Fruit fly (Drosophila melanogaster) whole organism, embryonic: ENCODE measurements around the gene Chd1.

Experiments
- Ada2b ChIP-seq: fragments of 200-800 bp; sonication (Bioruptor generic); IDR thresholded peaks from 2 replicates; pipeline ENCODE4 v1.3.6; 2022; ENCODE audit warnings: missing biosample characterization, missing genetic modification characterization
- Atf-2 ChIP-seq: fragments of 200-800 bp; sonication (Bioruptor generic); optimal IDR thresholded peaks from 2 replicates; lab custom pipeline; 2016; ENCODE audit warnings: missing biosample characterization, missing genetic modification characterization
- CG10431 ChIP-seq: fragments of 200-800 bp; sonication (Bioruptor generic); optimal IDR thresholded peaks from 3 replicates; lab custom pipeline; 2018; ENCODE audit warnings: missing biosample characterization, mild to moderate bottlenecking, missing genetic modification characterization
- CG11085 ChIP-seq: fragments of 200-800 bp; sonication (Bioruptor generic); IDR thresholded peaks from 2 replicates; pipeline ENCODE4 v1.3.6; 2022; ENCODE audit warnings: missing biosample characterization, missing genetic modification characterization
- CG1233 ChIP-seq: fragments of 200-800 bp; sonication (Bioruptor generic); optimal IDR thresholded peaks from 4 replicates; lab custom pipeline; 2018; ENCODE audit warnings: missing biosample characterization, mild to moderate bottlenecking, missing genetic modification characterization
- CG14050 ChIP-seq: fragments of 200-800 bp; sonication (Bioruptor generic); IDR thresholded peaks from 3 replicates; pipeline ENCODE4 v1.3.6; 2022; ENCODE audit warnings: missing biosample characterization, missing genetic modification characterization
- CG14860 ChIP-seq: fragments of 200-800 bp; sonication (Bioruptor generic); IDR thresholded peaks from 3 replicates; pipeline ENCODE4 v1.3.6; 2022; ENCODE audit warnings: missing biosample characterization, missing genetic modification characterization; ENCODE audit not compliant: partially characterized antibody
- CG15514 ChIP-seq: fragments of 200-800 bp; sonication (Bioruptor generic); optimal IDR thresholded peaks from 3 replicates; lab custom pipeline; 2017; ENCODE audit warnings: missing biosample characterization, missing genetic modification characterization, mild to moderate bottlenecking, moderate library complexity, missing genetic modification reagents
- CG15601 ChIP-seq: fragments of 200-800 bp; sonication (Bioruptor generic); optimal IDR thresholded peaks from 3 replicates; lab custom pipeline; 2019; ENCODE audit warnings: missing biosample characterization, mild to moderate bottlenecking, missing genetic modification characterization, moderate library complexity
- CG1647 ChIP-seq: fragments of 200-800 bp; sonication (Bioruptor generic); optimal IDR thresholded peaks from 3 replicates; lab custom pipeline; 2016; ENCODE audit warnings: missing biosample characterization, missing genetic modification characterization
- CG17829 ChIP-seq: fragments of 200-800 bp; optimal IDR thresholded peaks from 2 replicates; lab custom pipeline; 2019; ENCODE audit warnings: missing biosample characterization, mild to moderate bottlenecking, missing genetic modification characterization, moderate library complexity
- CG1832 ChIP-seq: fragments of 200-800 bp; sonication (Bioruptor generic); optimal IDR thresholded peaks from 2 replicates; lab custom pipeline; 2017; ENCODE audit warnings: missing biosample characterization, mild to moderate bottlenecking, missing genetic modification characterization, inconsistent platforms
- CG2120 ChIP-seq: fragments of 200-800 bp; sonication (Bioruptor generic); optimal IDR thresholded peaks from 3 replicates; lab custom pipeline; 2016; ENCODE audit warnings: missing biosample characterization, missing genetic modification characterization
- CG31441 ChIP-seq: fragments of 200-800 bp; sonication (Bioruptor generic); IDR thresholded peaks from 2 replicates; pipeline ENCODE4 v1.3.6; 2022; ENCODE audit warnings: missing biosample characterization, missing genetic modification characterization
- CG32767 ChIP-seq: fragments of 200-800 bp; sonication (Bioruptor generic); IDR thresholded peaks from 2 replicates; pipeline ENCODE4 v1.3.6; 2022; ENCODE audit warnings: missing biosample characterization, missing genetic modification characterization
- CG32772 ChIP-seq: fragments of 200-800 bp; sonication (Bioruptor generic); IDR thresholded peaks from 2 replicates; pipeline ENCODE4 v1.3.6; 2022; ENCODE audit warnings: missing biosample characterization, missing genetic modification characterization
- CG3407 ChIP-seq: fragments of 200-800 bp; sonication (Bioruptor generic); optimal IDR thresholded peaks from 2 replicates; lab custom pipeline; 2018; ENCODE audit warnings: missing biosample characterization, mild to moderate bottlenecking, missing genetic modification characterization
- CG34376 ChIP-seq: fragments of 200-800 bp; sonication (Bioruptor generic); optimal IDR thresholded peaks from 2 replicates; lab custom pipeline; 2018; ENCODE audit warnings: missing biosample characterization, mild to moderate bottlenecking, missing genetic modification characterization
- CG34422 ChIP-seq: fragments of 200-800 bp; sonication (Bioruptor generic); IDR thresholded peaks from 3 replicates; pipeline ENCODE4 v1.3.6; 2022; ENCODE audit warnings: missing biosample characterization, missing genetic modification characterization
- CG4730 ChIP-seq: fragments of 200-800 bp; sonication (Bioruptor generic); IDR thresholded peaks from 2 replicates; pipeline ENCODE4 v1.3.6; 2022; ENCODE audit warnings: missing biosample characterization, missing genetic modification characterization
- CG4854 ChIP-seq: fragments of 200-800 bp; sonication (Bioruptor generic); optimal IDR thresholded peaks from 2 replicates; lab custom pipeline; 2016; ENCODE audit warnings: missing biosample characterization, missing genetic modification characterization, inconsistent platforms
- CG5180 ChIP-seq: fragments of 200-800 bp; sonication (Bioruptor generic); optimal IDR thresholded peaks from 3 replicates; lab custom pipeline; 2017; ENCODE audit warnings: missing biosample characterization, missing genetic modification characterization, mild to moderate bottlenecking, moderate library complexity, missing genetic modification reagents
- CG6765 ChIP-seq: fragments of 200-800 bp; sonication (Bioruptor generic); optimal IDR thresholded peaks from 3 replicates; lab custom pipeline; 2017; ENCODE audit warnings: missing biosample characterization, mild to moderate bottlenecking, missing genetic modification characterization
- CG7271 ChIP-seq: fragments of 200-800 bp; sonication (Bioruptor generic); optimal IDR thresholded peaks from 2 replicates; lab custom pipeline; 2018; ENCODE audit warnings: missing biosample characterization, mild to moderate bottlenecking, missing genetic modification characterization, moderate library complexity
- CG7357 ChIP-seq: fragments of 200-800 bp; sonication (Bioruptor generic); IDR thresholded peaks from 3 replicates; pipeline ENCODE4 v1.3.6; 2022; ENCODE audit warnings: missing biosample characterization, missing genetic modification characterization
- CTCF ChIP-seq: fragments of 200-800 bp; sonication (Bioruptor generic); optimal IDR thresholded peaks from 2 replicates; lab custom pipeline; 2017; ENCODE audit warnings: missing biosample characterization, mild to moderate bottlenecking, missing genetic modification characterization, moderate library complexity
- D19A ChIP-seq: fragments of 200-800 bp; optimal IDR thresholded peaks from 3 replicates; lab custom pipeline; 2019; ENCODE audit warnings: missing biosample characterization, mild to moderate bottlenecking, missing genetic modification characterization, moderate library complexity
- D19B ChIP-seq: fragments of 200-800 bp; sonication (Bioruptor generic); optimal IDR thresholded peaks from 2 replicates; lab custom pipeline; 2017; ENCODE audit warnings: missing biosample characterization, mild to moderate bottlenecking, missing genetic modification characterization
- Dfd ChIP-seq, 2 experiments: fragments of >200 bp; optimal IDR thresholded peaks; 2 replicates each; lab custom pipeline; 2017; ENCODE audit warnings: missing biosample characterization in 2 of 2, missing genetic modification characterization in 2 of 2
- ERR ChIP-seq: fragments of 200-800 bp; sonication (Bioruptor generic); optimal IDR thresholded peaks from 2 replicates; lab custom pipeline; 2016; ENCODE audit warnings: missing biosample characterization, missing genetic modification characterization
- Hr51 ChIP-seq, 2 experiments: fragments of 200-800 bp; sonication (Bioruptor generic); optimal IDR thresholded peaks; 2 replicates in 1 of 2; 3 replicates in 1 of 2; lab custom pipeline; 2016 to 2018; ENCODE audit warnings: missing biosample characterization in 2 of 2, missing genetic modification characterization in 2 of 2, mild to moderate bottlenecking in 1 of 2, moderate library complexity in 1 of 2
- Lhr ChIP-seq: fragments of 200-800 bp; sonication (Bioruptor generic); optimal IDR thresholded peaks from 3 replicates; lab custom pipeline; 2017; ENCODE audit warnings: mild to moderate bottlenecking, missing biosample characterization, missing genetic modification reagents, missing genetic modification characterization
- ase ChIP-seq: fragments of 200-800 bp; sonication (Bioruptor generic); IDR thresholded peaks from 3 replicates; pipeline ENCODE4 v1.3.6; 2022; ENCODE audit warnings: missing biosample characterization, missing genetic modification characterization
- bowl ChIP-seq: fragments of 200-800 bp; sonication (Bioruptor generic); IDR thresholded peaks from 2 replicates; pipeline ENCODE4 v1.3.6; 2022; ENCODE audit warnings: missing biosample characterization, missing genetic modification characterization
- bsh ChIP-seq, 2 experiments: fragments of 200-800 bp; sonication (Bioruptor generic); optimal IDR thresholded peaks; 2 replicates each; lab custom pipeline; 2017 to 2018; ENCODE audit warnings: mild to moderate bottlenecking in 2 of 2, missing biosample characterization in 2 of 2, missing genetic modification characterization in 2 of 2, moderate library complexity in 1 of 2
- chinmo ChIP-seq: fragments of 200-800 bp; sonication (Bioruptor generic); IDR thresholded peaks from 4 replicates; pipeline ENCODE4 v1.3.6; 2022; ENCODE audit warnings: missing biosample characterization, missing genetic modification characterization; ENCODE audit not compliant: partially characterized antibody
- crp ChIP-seq, 2 experiments: fragments of 200-800 bp; sonication (Bioruptor generic); optimal IDR thresholded peaks; 2 replicates in 1 of 2; 3 replicates in 1 of 2; lab custom pipeline; 2017; ENCODE audit warnings: missing biosample characterization in 2 of 2, missing genetic modification characterization in 2 of 2, mild to moderate bottlenecking in 1 of 2, moderate library complexity in 1 of 2
- da ChIP-seq: fragments of 200-800 bp; sonication (Bioruptor generic); optimal IDR thresholded peaks from 2 replicates; lab custom pipeline; 2016; ENCODE audit warnings: missing biosample characterization, missing genetic modification characterization
- emc ChIP-seq: fragments of 200-800 bp; sonication (Bioruptor generic); optimal IDR thresholded peaks from 2 replicates; lab custom pipeline; 2016; ENCODE audit warnings: missing biosample characterization, missing genetic modification characterization
- eve ChIP-seq, 2 experiments: fragments of >200 bp; optimal IDR thresholded peaks; 2 replicates each; lab custom pipeline; 2017; ENCODE audit warnings: missing biosample characterization in 2 of 2, missing genetic modification characterization in 2 of 2
- gce ChIP-seq: fragments of 200-800 bp; sonication (Bioruptor generic); IDR thresholded peaks from 3 replicates; pipeline ENCODE4 v1.3.6; 2022; ENCODE audit warnings: missing biosample characterization, missing genetic modification characterization
- inv ChIP-seq: fragments of 200-800 bp; sonication (Bioruptor generic); IDR thresholded peaks from 2 replicates; pipeline ENCODE4 v1.3.6; 2022; ENCODE audit warnings: missing biosample characterization, missing genetic modification characterization; ENCODE audit not compliant: partially characterized antibody
- luna ChIP-seq: fragments of 200-800 bp; sonication (Bioruptor generic); optimal IDR thresholded peaks from 2 replicates; lab custom pipeline; 2016; ENCODE audit warnings: missing biosample characterization, missing genetic modification characterization
- maf-S ChIP-seq: fragments of 200-800 bp; sonication (Bioruptor generic); optimal IDR thresholded peaks from 2 replicates; lab custom pipeline; 2016; ENCODE audit warnings: missing biosample characterization, missing genetic modification characterization
- mam ChIP-seq: fragments of 200-800 bp; sonication (Bioruptor generic); optimal IDR thresholded peaks from 3 replicates; lab custom pipeline; 2016; ENCODE audit warnings: missing biosample characterization, missing genetic modification characterization
- mirr ChIP-seq: fragments of 200-800 bp; sonication (Bioruptor generic); optimal IDR thresholded peaks from 3 replicates; lab custom pipeline; 2018; ENCODE audit warnings: missing biosample characterization, mild to moderate bottlenecking, missing genetic modification characterization
- onecut ChIP-seq: fragments of 200-800 bp; sonication (Bioruptor generic); IDR thresholded peaks from 2 replicates; pipeline ENCODE4 v1.3.6; 2022; ENCODE audit warnings: missing biosample characterization, missing genetic modification characterization
- pho ChIP-seq: fragments of 200-800 bp; sonication (Bioruptor generic); optimal IDR thresholded peaks from 2 replicates; lab custom pipeline; 2016; ENCODE audit warnings: missing biosample characterization, missing genetic modification characterization
- pita ChIP-seq: fragments of 200-800 bp; sonication (Bioruptor generic); optimal IDR thresholded peaks from 2 replicates; lab custom pipeline; 2017; ENCODE audit warnings: missing biosample characterization, mild to moderate bottlenecking, missing genetic modification characterization
- tll ChIP-seq, 2 experiments: fragments of 200-800 bp in 1 of 2; fragments of >200 bp in 1 of 2; sonication (Bioruptor generic) in 1 of 2; optimal IDR thresholded peaks; 2 replicates each; lab custom pipeline; 2017 to 2019; ENCODE audit warnings: missing biosample characterization in 2 of 2, missing genetic modification characterization in 2 of 2, mild to moderate bottlenecking in 1 of 2, moderate library complexity in 1 of 2
- zfh1 ChIP-seq: fragments of 200-800 bp; sonication (Bioruptor generic); IDR thresholded peaks from 3 replicates; pipeline ENCODE4 v1.3.6; 2022; ENCODE audit warnings: missing biosample characterization, missing genetic modification characterization

The Chd1 gene

DNA sequence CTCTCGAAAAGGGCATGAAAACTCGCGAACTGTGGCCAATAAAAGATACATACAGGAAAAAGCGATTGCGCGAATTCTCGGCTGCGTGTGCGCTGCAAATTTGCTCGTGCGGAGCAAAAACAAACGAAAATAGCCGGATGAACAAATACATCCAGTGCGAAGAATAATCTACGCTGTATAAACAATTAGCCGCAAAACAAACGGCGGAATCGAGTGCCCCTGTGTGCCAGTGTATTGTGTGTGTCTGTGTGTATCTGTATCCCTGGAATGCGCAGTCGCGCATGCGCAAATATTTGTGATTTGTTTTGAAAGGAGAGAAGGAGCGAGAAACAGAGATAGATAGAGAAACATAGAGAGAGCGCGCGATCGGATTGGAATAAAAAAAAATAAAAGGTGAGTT is 12.1 kb upstream of the Chd1 start (continued):
- TF ChIP-seq Dfd (GFP tag; optimal IDR thresholded peaks at IDR 0.05; lab: Kevin White, UChicago), result no peak
- TF ChIP-seq da, result no peak
- TF ChIP-seq onecut (GFP tag; lab: Robert Waterston, UW), result no peak
- peak; percentile 30; the same call in 1 of the 3 replicates for TF ChIP-seq zfh1
- no peak for TF ChIP-seq CG4854 (GFP tag; lab: Kevin White, UChicago)
- no peak for TF ChIP-seq crp (GFP tag; optimal IDR thresholded peaks at IDR 0.05; lab: Kevin White, UChicago)
- no peak for TF ChIP-seq CG1832 (GFP tag; lab: Kevin White, UChicago)
- no peak for TF ChIP-seq CG2120 (GFP tag; lab: Kevin White, UChicago)
- TF ChIP-seq Atf-2 (GFP tag; lab: Kevin White, UChicago), result no peak
- peak in 1 of 2 experiments; percentile 50 for TF ChIP-seq tll (GFP tag; optimal IDR thresholded peaks at IDR 0.05; lab: Kevin White, UChicago)
- TF ChIP-seq CG32767 (GFP tag; lab: Robert Waterston, UW), result 0 out of 2 replicates have a peak, but pooled peaks have one; percentile 36
- TF ChIP-seq CTCF, result no peak
- no peak for TF ChIP-seq CG7271 (tag; lab: Kevin White, UChicago)

DNA sequence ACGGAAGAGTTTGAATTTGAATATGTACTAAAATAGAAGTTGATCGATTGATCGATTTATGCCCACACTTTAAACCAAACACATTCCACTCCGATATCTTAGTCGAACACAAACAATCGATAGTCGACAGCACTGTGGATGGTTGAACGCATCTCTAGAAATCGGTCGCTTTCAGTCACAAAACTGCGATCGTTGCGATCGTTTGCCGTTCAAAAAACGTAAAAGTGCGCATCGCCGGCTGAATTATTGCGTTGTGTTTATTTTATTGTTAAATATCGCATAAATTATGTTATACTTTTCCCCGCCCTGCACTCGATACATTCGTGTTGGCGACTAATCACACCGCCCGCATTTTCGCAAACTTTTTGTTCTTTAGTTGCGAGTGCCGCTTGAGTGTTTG is 11.6 kb upstream of the Chd1 start, which contains the start of gene Ccdc85:
Gene Ccdc85, plus strand, starts transcription at position 174 of the 400 bp plus-strand sequence.
- TF ChIP-seq CG14860 (GFP tag; lab: Robert Waterston, UW), result peak; percentile 97
- no peak for TF ChIP-seq CG1233 (GFP tag; lab: Kevin White, UChicago)
- TF ChIP-seq pho (GFP tag; lab: Kevin White, UChicago), result no peak
- no peak for TF ChIP-seq CG32772
- no peak for TF ChIP-seq mirr (GFP tag; lab: Kevin White, UChicago)
- no peak for TF ChIP-seq CG6765 (GFP tag; lab: Kevin White, UChicago)
- TF ChIP-seq CG34376, result peak; percentile 5
- no peak for TF ChIP-seq mam (GFP tag; lab: Kevin White, UChicago)
- no peak for TF ChIP-seq CG11085 (GFP tag; lab: Robert Waterston, UW)
- TF ChIP-seq Ada2b, result no peak
- no peak for TF ChIP-seq bowl (GFP tag; lab: Robert Waterston, UW)
- TF ChIP-seq ase, result no peak
- TF ChIP-seq emc (GFP tag; lab: Kevin White, UChicago), result no peak
- TF ChIP-seq CG7357, result no peak
- TF ChIP-seq pita (GFP tag; lab: Kevin White, UChicago), result no peak
- no peak for TF ChIP-seq CG31441 (GFP tag; lab: Robert Waterston, UW)
- TF ChIP-seq eve (GFP tag; optimal IDR thresholded peaks at IDR 0.05; lab: Kevin White, UChicago), result no peak
- TF ChIP-seq CG15514 (GFP tag; lab: Kevin White, UChicago), result peak; percentile 64
- no peak for TF ChIP-seq luna (GFP tag; lab: Kevin White, UChicago)
- no peak for TF ChIP-seq CG14050 (GFP tag; lab: Robert Waterston, UW)
- no peak for TF ChIP-seq CG4730
- peak; percentile 44 for TF ChIP-seq CG17829 (tag; lab: Kevin White, UChicago)
- TF ChIP-seq Lhr (GFP tag; lab: Kevin White, UChicago), result peak; percentile 12
- TF ChIP-seq CG10431, result no peak
- peak; percentile 84 for TF ChIP-seq CG15601 (tag; lab: Kevin White, UChicago)
- peak; percentile 84 for TF ChIP-seq inv
- no peak for TF ChIP-seq D19A (tag; lab: Kevin White, UChicago)
- TF ChIP-seq D19B (GFP tag; lab: Kevin White, UChicago), result no peak
- no peak for TF ChIP-seq CG3407
- TF ChIP-seq chinmo, result peak; percentile 98
- TF ChIP-seq CG1647 (GFP tag; lab: Kevin White, UChicago), result no peak
- no peak for TF ChIP-seq Hr51 (GFP tag; optimal IDR thresholded peaks at IDR 0.05; lab: Kevin White, UChicago)
- peak; percentile 70; the same call in 1 of the 3 replicates for TF ChIP-seq CG34422
- no peak for TF ChIP-seq gce
- TF ChIP-seq ERR, result peak; percentile 15
- no peak for TF ChIP-seq bsh (GFP tag; optimal IDR thresholded peaks at IDR 0.05; lab: Kevin White, UChicago)
- no peak for TF ChIP-seq maf-S (GFP tag; lab: Kevin White, UChicago)
- TF ChIP-seq CG5180 (GFP tag; lab: Kevin White, UChicago), result no peak
